Worm (Caenorhabditis elegans) whole organism, L3 larva: ENCODE data around the gene srt-45.

Experiments
- aly-2 ChIP-seq: fragments of 150-350 bp; optimal IDR thresholded peaks from 2 replicates; lab custom pipeline; 2014; ENCODE audit warnings: missing biosample characterization, missing genetic modification characterization
- ama-1 ChIP-seq: fragments of 150-350 bp; optimal IDR thresholded peaks from 2 replicates; lab custom pipeline; 2018
- fkh-2 ChIP-seq: fragments of 150-350 bp; optimal IDR thresholded peaks from 2 replicates; lab custom pipeline; 2014; ENCODE audit warnings: missing biosample characterization, missing genetic modification reagents, missing genetic modification characterization
- nhr-77 ChIP-seq: fragments of 150-350 bp; optimal IDR thresholded peaks from 2 replicates; lab custom pipeline; 2014; ENCODE audit warnings: missing biosample characterization, missing genetic modification characterization
- pqm-1 ChIP-seq: fragments of 150-350 bp; optimal IDR thresholded peaks from 2 replicates; lab custom pipeline; 2017; ENCODE audit warnings: missing biosample characterization, missing genetic modification characterization, inconsistent platforms
- snpc-4 ChIP-seq: fragments of 150-350 bp; optimal IDR thresholded peaks from 2 replicates; lab custom pipeline; 2014; ENCODE audit warnings: missing biosample characterization, missing genetic modification characterization
- tbx-2 ChIP-seq: sonication (generic microtip); optimal IDR thresholded peaks from 2 replicates; lab custom pipeline; 2016; ENCODE audit warnings: mild to moderate bottlenecking, missing genetic modification characterization, missing compliant biosample characterization
- unc-62 ChIP-seq: fragments of 150-350 bp; sonication (generic microtip); optimal IDR thresholded peaks from 4 replicates; lab custom pipeline; 2014; ENCODE audit warnings: missing biosample characterization, missing genetic modification reagents, missing genetic modification characterization
- zag-1 ChIP-seq: fragments of 150-350 bp; optimal IDR thresholded peaks from 2 replicates; lab custom pipeline; 2014; ENCODE audit warnings: missing biosample characterization, missing genetic modification characterization

DNA sequence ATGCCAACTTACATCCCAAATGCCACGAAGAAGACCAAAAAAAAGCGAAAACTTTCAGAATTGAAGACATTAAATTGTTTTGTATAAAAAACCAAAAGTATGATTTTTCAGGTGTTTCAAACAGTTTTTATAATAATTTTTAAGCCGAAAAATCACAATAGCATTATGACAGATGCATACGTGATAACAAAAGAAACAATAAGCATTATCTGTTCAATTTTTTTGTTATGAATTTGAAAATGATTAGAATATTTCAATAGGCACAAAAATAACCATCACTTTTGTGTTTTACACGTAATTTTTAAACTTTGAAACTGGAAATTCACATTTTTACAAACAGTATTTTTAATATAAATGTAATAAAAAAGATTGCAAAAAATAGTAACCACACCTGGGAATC lies 38.2 kb downstream of the srt-45 start, which contains the start of gene Y116F11B.17:
- TF ChIP-seq nhr-77 (no peak), tbx-2 (no peak), ama-1 (lab: Kevin White, UChicago) (no peak), pqm-1 (tag; lab: Kevin White, UChicago) (no peak), snpc-4 (no peak), fkh-2 (tag; lab: Kevin White, UChicago) (no peak), zag-1 (tag; lab: Kevin White, UChicago) (no peak), aly-2 (tag; lab: Kevin White, UChicago) (no peak), unc-62 (GFP tag; lab: Kevin White, UChicago) (no peak)
